In the genomic region with DNA sequence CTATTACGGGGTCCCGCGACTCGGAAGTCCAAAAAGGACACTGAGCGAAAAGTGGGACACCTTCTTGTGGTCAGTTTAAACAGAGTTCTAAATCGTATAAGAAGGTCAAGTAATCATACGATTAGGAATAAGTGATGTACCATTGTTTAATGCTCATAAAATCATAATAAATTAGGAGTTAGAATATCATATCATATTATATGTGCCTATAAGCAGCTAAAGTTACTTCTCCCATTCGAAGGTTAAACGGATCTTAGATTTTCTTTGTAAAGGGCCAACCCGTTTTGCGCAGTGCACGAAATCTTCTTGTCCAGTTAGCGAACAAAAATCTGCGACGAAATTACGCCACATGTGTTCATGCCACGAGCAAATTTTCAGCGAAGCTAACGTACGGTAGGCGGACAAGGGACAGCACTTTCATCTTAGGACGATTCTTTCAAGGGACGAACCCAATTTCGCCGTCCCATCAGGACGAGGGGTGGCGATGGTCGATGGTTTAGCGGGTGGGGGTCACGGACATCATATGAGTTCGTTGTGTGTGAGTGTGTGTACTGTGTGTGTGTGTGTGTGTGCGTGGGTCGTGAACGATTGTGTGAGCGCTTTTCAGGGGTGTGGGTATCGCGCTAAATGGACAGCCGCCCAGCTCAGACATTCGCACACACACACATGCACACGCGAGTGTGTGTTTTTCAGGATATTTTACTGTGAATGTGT, we compare ENCODE assay signal across 3 fruit fly cellular contexts.
A peak's percentile ranks its signal among the peaks of the same experiment; 100 is the strongest.
TF ChIP-seq lines count a peak whose summit lies in the region.

No protein-coding gene starts in this region.

- no peak for TF ChIP-seq CTCF in whole organism, embryonic (GFP tag; optimal IDR thresholded peaks at IDR 0.05; lab: Kevin White, UChicago)

TF ChIP-seq in whole organism, embryonic, 481 proteins besides CTCF, POLR2A, EP300 and RAD21 (continues in another document):
- TF ChIP-seq Fer1 (GFP tag; optimal IDR thresholded peaks at IDR 0.05; lab: Kevin White, UChicago) (peak; percentile 60), sens-2 (GFP tag; IDR thresholded peaks at IDR 0.05; lab: Robert Waterston, UW) (no peak), mld (GFP tag; IDR thresholded peaks at IDR 0.05; lab: Robert Waterston, UW; ENCODE audit: partially characterized antibody) (no peak), Vsx1 (GFP tag; optimal IDR thresholded peaks at IDR 0.05; lab: Kevin White, UChicago) (no peak), CG3847 (GFP tag; IDR thresholded peaks at IDR 0.05; lab: Robert Waterston, UW) (peak; percentile 42), Opbp (GFP tag; IDR thresholded peaks at IDR 0.05; lab: Robert Waterston, UW; ENCODE audit: partially characterized antibody) (no peak), Awh (GFP tag; IDR thresholded peaks at IDR 0.05; lab: Robert Waterston, UW) (no peak), CG9609 (GFP tag; optimal IDR thresholded peaks at IDR 0.05; lab: Kevin White, UChicago) (no peak), caup (GFP tag; optimal IDR thresholded peaks at IDR 0.05; lab: Kevin White, UChicago; ENCODE audit: severe bottlenecking) (no peak), CG15269 (tag; optimal IDR thresholded peaks at IDR 0.05; lab: Kevin White, UChicago) (peak; percentile 52), Hand (GFP tag; optimal IDR thresholded peaks at IDR 0.05; lab: Kevin White, UChicago) (peak; percentile 31), seq (GFP tag; IDR thresholded peaks at IDR 0.05; lab: Robert Waterston, UW) (no peak), CG2120 (GFP tag; optimal IDR thresholded peaks at IDR 0.05; lab: Kevin White, UChicago) (peak; percentile 56), ftz-f1 (GFP tag; optimal IDR thresholded peaks at IDR 0.05; lab: Kevin White, UChicago) (no peak), CG4730 (GFP tag; IDR thresholded peaks at IDR 0.05; lab: Robert Waterston, UW) (peak; percentile 5; the same call in 1 of the 2 replicates), CG16815 (GFP tag; optimal IDR thresholded peaks at IDR 0.05; lab: Kevin White, UChicago) (peak; percentile 21), D19B (GFP tag; optimal IDR thresholded peaks at IDR 0.05; lab: Kevin White, UChicago) (no peak), gem (tag; optimal IDR thresholded peaks at IDR 0.05; lab: Kevin White, UChicago) (peak; percentile 69), dmrt11E (tag; optimal IDR thresholded peaks at IDR 0.05; lab: Kevin White, UChicago) (peak; percentile 36), fd96Cb (tag; optimal IDR thresholded peaks at IDR 0.05; lab: Kevin White, UChicago) (peak; percentile 60), disco-r (GFP tag; optimal IDR thresholded peaks at IDR 0.05; lab: Kevin White, UChicago) (no peak), CG17612 (GFP tag; IDR thresholded peaks at IDR 0.05; lab: Robert Waterston, UW) (no peak), NC2α (GFP tag; optimal IDR thresholded peaks at IDR 0.05; lab: Kevin White, UChicago) (no peak), tup (GFP tag; optimal IDR thresholded peaks at IDR 0.05; lab: Kevin White, UChicago) (no peak), HmgZ (tag; optimal IDR thresholded peaks at IDR 0.05; lab: Kevin White, UChicago) (no peak), CG11398 (GFP tag; optimal IDR thresholded peaks at IDR 0.05; lab: Kevin White, UChicago) (no peak), CG7372 (GFP tag; IDR thresholded peaks at IDR 0.05; lab: Robert Waterston, UW) (no peak), CG2678 (tag; optimal IDR thresholded peaks at IDR 0.05; lab: Kevin White, UChicago) (peak; percentile 82)

TF ChIP-seq in whole organism, prepupa, 60 proteins besides CTCF, POLR2A, EP300 and RAD21:
- TF ChIP-seq svp (GFP tag; lab: Kevin White, UChicago) (peak; percentile 50), topi (GFP tag; optimal IDR thresholded peaks at IDR 0.05; lab: Kevin White, UChicago) (peak; percentile 5), Eip78C (GFP tag; lab: Kevin White, UChicago) (peak; percentile 17), Smox (GFP tag; optimal IDR thresholded peaks at IDR 0.05; lab: Kevin White, UChicago) (no peak)

TF ChIP-seq in whole organism, wandering third instar larva, 38 proteins besides CTCF, POLR2A, EP300 and RAD21:
- TF ChIP-seq dsf (GFP tag; optimal IDR thresholded peaks at IDR 0.05; lab: Kevin White, UChicago; ENCODE audit: borderline replicate concordance) (no peak), brk (GFP tag; optimal IDR thresholded peaks at IDR 0.05; lab: Kevin White, UChicago) (no peak), fru (GFP tag; optimal IDR thresholded peaks at IDR 0.05; lab: Kevin White, UChicago) (peak; percentile 4), sv (GFP tag; optimal IDR thresholded peaks at IDR 0.05; lab: Kevin White, UChicago) (peak; percentile 4), Dfd (GFP tag; optimal IDR thresholded peaks at IDR 0.05; lab: Kevin White, UChicago) (peak; percentile 36)
